Worm (Caenorhabditis elegans) whole organism, dauer: ENCODE results near the gene Y57A10B.6.

Experiments
- unc-62 ChIP-seq: sonication (generic microtip); optimal IDR thresholded peaks from 2 replicates; lab custom pipeline; 2017; ENCODE audit warnings: missing biosample characterization, missing genetic modification reagents, missing genetic modification characterization

Y57A10B.6 gene

DNA sequence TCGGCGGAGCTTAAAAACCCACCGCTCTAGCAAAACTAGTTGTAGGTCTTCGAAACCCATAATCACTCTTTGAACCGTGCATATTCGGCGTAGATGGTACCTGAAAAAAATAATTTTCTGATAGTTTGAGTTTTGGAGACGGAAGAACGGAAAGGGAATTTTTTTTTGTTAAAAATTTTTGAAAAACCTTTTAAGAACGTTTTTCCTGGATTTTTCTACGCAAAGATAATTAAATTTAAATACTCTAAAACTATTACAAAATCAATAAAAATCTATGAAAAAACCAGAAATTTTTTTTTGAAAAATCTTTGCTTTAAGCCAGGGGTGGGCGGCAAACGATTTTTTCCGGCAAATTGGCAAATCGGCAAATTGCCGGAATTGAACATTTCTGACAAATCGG is 10.5 kb upstream of the Y57A10B.6 start, which contains the start of gene marc-5:
Gene marc-5 (minus strand): TSS at position 101 of the 400 bp plus-strand sequence.
- TF ChIP-seq unc-62 (GFP tag; lab: Kevin White, UChicago) = no peak

DNA sequence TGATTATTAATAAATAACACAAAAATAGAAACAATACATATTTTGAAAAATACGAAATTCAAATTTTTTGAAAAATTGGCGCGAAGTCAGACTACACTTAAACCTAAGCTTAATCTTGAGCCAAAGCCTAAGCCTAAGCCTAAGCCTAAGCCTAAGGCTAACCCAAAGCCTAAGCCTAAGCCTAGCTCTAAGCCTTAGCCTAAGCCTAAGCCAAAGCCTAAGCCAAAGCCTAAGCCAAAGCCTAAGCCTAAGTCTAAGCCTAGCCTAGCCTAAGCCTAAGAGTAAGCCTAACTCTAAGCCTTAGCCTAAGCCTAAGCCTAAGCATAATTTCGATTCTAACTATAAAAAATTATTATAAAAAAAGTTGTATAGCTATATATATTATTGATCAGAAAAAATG is 9.0 kb upstream of the Y57A10B.6 start:
- TF ChIP-seq unc-62 (GFP tag; lab: Kevin White, UChicago) = no peak

DNA sequence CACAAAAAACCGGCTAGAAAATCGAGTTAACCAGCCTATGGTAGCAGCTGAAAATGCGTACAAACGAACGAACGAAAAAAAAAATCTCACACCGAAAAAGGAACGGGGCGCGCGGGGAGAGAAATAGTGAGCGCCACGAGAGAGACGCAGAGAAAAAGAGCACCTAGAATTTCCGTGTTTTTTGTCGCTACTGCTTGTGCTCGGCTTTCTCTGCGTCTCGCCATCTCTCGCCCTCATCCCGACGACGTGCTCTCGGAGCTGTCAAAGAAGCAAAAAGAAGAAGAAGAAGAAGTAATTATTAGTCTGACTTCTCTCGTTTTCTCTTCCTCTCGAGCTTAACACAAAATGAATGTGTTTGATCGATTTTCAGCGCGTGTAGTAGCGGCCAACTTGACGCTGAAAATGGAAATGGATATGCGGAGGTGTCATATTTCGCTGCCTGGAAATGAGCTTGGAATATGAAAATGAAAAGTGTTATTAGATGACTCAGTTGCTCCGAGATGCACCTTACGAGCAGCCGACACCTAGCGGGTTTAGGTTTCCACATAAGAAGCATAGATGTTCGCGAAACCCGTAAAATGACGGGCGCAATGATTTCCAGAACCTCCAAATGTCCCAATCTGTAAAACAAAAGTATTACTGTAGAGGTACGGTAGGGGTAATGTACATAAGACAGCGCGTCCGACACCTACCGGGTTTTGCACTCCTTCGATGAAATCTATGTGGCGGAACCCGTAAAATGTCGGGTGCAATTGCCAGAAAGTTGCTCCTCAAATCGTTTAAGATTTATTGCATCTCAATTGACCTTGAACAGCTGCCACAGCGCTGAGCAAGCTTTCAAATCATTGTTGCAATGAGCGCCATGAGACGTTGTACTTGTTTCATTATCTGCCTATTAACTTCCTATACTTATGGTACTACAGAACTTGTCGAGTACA is 7.0 kb upstream of the Y57A10B.6 start, which contains the start of gene btb-14:
Gene btb-14 (plus strand): TSS at position 839 of the 938 bp plus-strand sequence.
- no peak for TF ChIP-seq unc-62 (GFP tag; lab: Kevin White, UChicago)

DNA sequence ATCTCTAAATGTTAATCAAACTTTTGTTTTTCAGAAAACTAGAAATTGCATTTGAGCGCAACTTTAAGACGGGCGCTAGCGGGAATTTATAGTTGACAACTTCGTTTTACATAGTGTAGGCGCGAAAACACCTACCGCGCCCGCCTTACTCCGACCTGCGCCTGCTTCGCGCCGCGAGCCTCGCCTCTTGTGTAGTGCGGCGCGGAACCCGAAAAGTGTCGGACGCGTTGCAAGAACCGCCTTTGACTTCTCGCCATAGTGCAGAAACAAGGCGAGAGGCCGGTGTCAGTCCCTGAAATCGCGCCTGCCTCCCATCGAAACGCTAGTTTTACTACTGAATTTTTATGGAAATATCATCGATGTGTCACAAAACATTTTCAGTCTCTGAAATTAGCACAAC is 4.1 kb upstream of the Y57A10B.6 start:
- TF ChIP-seq unc-62 (GFP tag; lab: Kevin White, UChicago) = no peak

DNA sequence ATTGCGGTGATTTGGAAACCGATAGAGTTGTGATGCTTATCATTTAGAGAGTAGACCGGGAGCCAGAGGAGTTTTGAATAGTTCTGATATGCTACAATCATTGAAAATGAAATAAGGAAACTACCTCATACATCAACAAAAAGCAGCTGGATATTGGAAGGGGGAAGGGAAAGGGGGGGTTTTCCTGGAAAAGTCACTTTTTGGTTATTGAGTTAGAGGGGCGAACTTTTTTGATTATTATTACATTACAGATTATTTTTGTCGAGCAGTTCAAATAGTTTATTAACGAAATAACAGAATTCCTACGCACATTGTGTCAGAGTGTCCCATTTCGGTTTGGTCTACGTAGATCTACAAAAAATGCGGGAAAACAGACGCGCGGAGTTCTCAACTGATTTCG is 3.1 kb upstream of the Y57A10B.6 start, which contains the start of gene sre-42:
Gene sre-42 (minus strand): TSS at position 101 of the 400 bp plus-strand sequence.
- TF ChIP-seq unc-62 (GFP tag; lab: Kevin White, UChicago) = no peak

DNA sequence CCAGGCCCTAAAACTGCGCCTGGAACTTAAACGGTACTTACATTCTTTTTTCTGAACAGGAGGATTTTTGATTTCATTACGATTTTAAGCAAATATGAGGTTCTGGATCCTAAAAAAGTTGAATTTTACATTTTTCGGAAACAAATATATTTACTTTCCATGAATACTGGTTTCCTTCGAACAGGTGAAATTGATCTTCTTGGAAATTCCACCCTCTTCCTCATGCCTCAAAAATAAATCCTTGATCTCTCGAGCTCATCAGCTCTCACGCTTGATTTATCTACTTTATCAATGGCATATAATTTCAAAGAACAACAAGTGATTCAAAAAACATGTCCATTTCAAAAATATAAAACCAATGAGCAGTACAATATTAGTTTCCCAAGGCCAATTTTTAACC is 2.4 kb upstream of the Y57A10B.6 start:
- no peak for TF ChIP-seq unc-62 (GFP tag; lab: Kevin White, UChicago)

DNA sequence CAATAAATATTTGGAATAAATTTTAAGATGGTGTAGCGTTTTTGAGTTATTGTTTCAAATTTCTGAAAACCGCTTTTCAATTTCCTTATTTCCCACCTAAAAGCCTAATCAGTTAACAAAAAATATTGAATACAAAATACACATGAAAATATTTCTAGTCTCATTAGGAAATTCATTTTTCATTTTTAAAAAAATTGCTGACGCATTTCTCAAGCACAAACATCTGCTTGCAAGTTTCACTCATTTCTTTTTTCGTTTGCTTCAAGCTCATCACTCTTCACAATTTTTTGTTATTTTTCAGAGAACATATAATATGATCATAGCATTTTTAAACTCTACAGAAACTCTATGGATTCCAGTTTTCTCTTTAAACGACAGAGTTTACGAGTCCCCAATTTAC is 1.9 kb upstream of the Y57A10B.6 start, which contains the start of gene sre-41:
Gene sre-41 (plus strand): TSS at position 301 of the 400 bp plus-strand sequence.
- TF ChIP-seq unc-62 (GFP tag; lab: Kevin White, UChicago) = no peak

DNA sequence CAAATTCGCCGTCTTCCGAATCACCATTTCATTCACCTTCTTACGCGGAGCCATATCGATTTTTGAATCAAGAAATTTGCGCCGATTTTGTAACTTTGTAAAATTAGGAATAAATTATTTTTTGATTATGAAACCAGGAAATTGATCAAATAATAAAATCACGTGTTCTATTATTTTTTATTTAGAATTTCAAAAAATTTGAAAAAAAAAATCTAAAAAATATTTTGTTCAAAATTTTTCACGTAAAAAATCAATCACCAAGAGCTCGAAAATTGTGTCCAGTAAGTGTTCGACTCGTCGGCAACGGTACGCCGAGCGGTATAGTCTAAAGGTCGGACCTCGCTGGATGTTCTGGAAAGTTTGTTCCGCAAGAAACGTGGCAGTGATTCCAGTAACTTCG is 3.8 kb downstream of the Y57A10B.6 start, which contains the start of gene Y57A10B.7:
Gene Y57A10B.7 (minus strand): TSS at position 101 of the 400 bp plus-strand sequence.
- TF ChIP-seq unc-62 (GFP tag; lab: Kevin White, UChicago) = no peak

DNA sequence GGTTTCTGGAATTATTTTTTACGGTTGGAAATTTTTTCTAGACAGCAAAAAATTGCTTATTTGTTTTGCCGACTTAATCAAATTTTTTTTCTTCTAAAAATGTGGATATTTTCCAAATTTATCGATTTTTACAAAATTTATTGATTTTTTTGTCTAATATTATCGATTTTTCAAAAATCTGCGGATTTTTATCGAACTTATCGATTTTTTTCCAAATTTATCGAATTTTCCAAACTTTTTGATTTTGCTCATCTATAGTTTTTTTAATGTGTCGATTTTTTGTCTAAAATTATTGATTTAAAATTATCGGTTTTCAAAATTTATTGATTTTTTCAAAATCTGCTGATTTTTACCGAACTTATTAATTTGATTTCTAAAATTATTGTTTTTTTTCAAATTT is 4.3 kb downstream of the Y57A10B.6 start:
- TF ChIP-seq unc-62 (GFP tag; lab: Kevin White, UChicago) = no peak

DNA sequence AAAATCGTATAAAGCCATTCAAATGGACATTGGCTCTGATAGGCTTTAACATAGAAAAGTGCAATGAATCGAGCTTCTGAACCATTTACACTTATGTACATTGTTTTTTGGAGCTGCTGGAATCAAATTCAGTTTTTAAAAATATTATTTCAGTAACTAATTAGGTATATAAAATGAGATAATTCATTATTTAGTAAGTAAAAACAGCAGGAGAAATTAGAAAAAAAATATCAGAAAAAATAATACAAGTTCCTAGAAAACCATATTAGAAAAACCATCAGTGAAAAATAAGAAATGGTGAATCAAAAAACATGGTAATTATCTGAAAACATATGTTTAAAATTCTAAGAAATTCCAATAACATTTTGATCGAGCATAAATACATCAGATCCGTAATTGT is 7.8 kb downstream of the Y57A10B.6 start, which contains the start of gene F57G9.7:
Gene F57G9.7 (minus strand): TSS at position 101 of the 400 bp plus-strand sequence.
- no peak for TF ChIP-seq unc-62 (GFP tag; lab: Kevin White, UChicago)

DNA sequence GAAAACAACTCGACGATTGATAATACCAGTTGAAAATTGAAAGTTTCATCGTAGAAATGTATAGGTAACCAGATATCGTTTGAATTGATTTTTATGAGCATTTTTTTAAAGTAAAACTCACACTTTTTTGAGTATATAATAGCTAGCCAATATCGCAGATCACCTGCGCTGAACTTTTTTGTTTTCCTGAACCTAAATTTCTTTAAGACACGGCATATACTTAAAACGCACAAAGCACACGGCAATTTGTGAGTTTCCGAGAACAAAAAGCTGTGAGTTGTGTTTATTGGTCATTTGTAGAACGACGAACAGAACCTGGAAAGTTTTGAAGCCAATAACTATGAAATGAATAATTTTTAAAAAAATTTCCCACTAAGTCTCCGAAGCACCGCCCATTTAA is 11.9 kb downstream of the Y57A10B.6 start, which contains the start of gene sre-29:
Gene sre-29 (minus strand): TSS at position 101 of the 400 bp plus-strand sequence.
- TF ChIP-seq unc-62 (GFP tag; lab: Kevin White, UChicago) = no peak

DNA sequence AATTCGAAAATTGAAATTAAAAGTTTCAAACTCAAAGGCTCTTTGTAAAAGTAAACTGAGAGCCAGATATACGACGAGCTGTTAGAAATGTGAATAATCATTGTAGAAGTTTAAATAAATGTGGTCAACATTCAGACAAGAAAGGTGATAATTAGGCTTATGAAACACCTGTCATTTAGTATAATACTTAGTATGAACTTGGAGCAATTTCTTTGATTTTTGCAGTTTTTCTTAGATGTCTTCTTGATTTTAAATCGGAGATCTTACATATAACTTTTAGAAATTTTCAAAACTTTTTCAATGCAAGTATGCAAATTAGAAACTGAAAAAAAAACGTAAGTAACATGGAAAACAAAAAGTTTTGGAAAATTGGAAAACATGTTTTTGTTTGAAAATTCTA is 16.5 kb downstream of the Y57A10B.6 start, which contains the start of gene sre-30:
Gene sre-30 (minus strand): TSS at position 101 of the 400 bp plus-strand sequence.
- no peak for TF ChIP-seq unc-62 (GFP tag; lab: Kevin White, UChicago)

DNA sequence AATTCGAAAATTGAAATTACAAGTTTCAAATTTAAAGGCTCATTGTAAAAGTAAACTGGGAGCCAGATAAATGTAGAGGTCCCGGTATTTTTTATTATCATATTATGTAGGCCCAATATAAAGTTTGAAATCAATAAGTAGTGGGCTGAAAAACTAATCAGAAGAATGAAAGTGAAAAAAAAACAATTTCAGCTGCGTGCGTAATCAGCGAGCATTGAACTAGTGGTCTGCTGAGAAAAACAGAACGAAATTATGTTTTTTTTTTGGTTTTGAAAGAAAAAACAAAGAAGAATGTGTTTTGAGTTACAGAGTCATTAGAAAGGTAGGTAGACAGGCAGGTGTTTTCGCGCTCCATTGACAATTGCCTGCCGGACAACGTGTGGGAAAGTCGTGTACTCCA is 18.8 kb downstream of the Y57A10B.6 start, which contains the start of gene sre-31:
Gene sre-31 (minus strand): TSS at position 101 of the 400 bp plus-strand sequence.
- no peak for TF ChIP-seq unc-62 (GFP tag; lab: Kevin White, UChicago)

DNA sequence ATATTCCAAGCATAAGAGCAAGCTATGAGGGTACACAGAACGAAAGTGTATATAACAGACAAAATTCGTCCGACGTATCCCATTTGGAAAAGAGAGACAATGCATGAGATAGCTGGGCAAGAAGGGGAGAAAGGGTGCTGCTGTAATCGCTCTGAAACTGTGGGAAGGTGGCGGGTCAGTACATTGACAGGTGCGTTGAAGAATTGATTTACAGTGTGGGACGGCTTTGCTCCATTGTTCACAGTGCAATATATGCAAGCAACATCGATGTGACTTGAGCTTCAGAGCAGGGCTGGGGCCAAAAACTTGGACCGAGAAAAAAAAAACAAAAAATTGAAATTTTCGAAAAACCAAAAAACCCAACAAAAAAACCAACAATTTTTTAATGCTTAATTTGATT is 20.2 kb downstream of the Y57A10B.6 start, which contains the start of gene F57G9.3:
Gene F57G9.3 (minus strand): TSS at position 101 of the 400 bp plus-strand sequence.
- TF ChIP-seq unc-62 (GFP tag; lab: Kevin White, UChicago) = no peak

DNA sequence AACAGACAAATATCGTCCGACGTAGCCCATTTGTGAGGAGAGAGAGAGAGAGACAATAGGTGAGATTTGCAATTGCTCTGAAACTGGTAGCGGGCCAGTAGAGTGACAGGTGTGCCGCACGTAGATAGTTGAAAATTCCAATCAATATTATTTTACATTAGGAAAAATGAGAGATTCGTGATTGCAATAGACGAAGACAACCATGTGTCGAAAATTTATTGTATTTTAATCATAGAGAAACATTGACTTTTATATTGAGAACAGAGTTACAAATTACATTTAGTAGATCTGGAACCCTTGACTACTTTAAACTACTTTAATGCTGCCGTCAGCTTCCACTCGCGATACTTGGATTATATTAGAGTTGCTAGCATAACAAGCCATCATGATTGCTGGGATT is 22.5 kb downstream of the Y57A10B.6 start, which contains the start of gene Y57A10C.1:
Gene Y57A10C.1 (minus strand): TSS at position 101 of the 400 bp plus-strand sequence.
- TF ChIP-seq unc-62 (GFP tag; lab: Kevin White, UChicago) = no peak

DNA sequence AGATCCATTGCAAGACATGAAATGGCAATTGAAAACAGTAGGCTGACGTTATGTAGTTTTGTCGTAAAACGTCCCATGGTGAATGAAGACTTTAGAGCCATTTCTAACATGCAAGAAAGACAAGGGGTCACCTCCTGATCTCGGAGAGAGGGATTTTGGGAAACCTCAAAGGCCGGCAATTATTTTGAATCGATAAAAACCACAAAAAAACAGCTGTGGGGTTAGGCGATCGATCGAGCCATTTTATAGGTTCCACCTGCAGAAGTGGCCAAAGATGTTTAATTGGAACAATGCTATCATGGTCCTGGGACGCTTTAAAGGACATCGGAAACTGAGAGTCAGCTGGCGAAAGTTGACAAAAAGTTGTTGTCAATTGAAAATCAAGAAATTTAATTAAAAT is 24.9 kb downstream of the Y57A10B.6 start, which contains the start of gene Y57A10C.11:
Gene Y57A10C.11 (minus strand): TSS at position 101 of the 400 bp plus-strand sequence.
- TF ChIP-seq unc-62 (GFP tag; lab: Kevin White, UChicago) = no peak
